Worm (Caenorhabditis elegans) whole organism, L1 larva: ENCODE measurements around the gene hira-1.

Source experiments
- C34B4.2 ChIP-seq: sonication (generic microtip); optimal IDR thresholded peaks from 2 replicates; lab custom pipeline; 2017; ENCODE audit warnings: mild to moderate bottlenecking, missing genetic modification characterization, missing compliant biosample characterization
- Y116A8C.19 ChIP-seq: sonication (generic microtip); optimal IDR thresholded peaks from 2 replicates; lab custom pipeline; 2016; ENCODE audit warnings: missing compliant biosample characterization, missing genetic modification characterization, borderline replicate concordance
- alr-1 ChIP-seq: fragments of 200-800 bp; sonication (Bioruptor generic); optimal IDR thresholded peaks from 2 replicates; lab custom pipeline; 2018; ENCODE audit warnings: borderline replicate concordance, mild to moderate bottlenecking, missing genetic modification characterization, missing compliant biosample characterization
- blmp-1 ChIP-seq: fragments of 150-350 bp; optimal IDR thresholded peaks from 2 replicates; lab custom pipeline; 2014; ENCODE audit warnings: missing biosample characterization, missing genetic modification characterization
- ceh-8 ChIP-seq: fragments of 200-800 bp; sonication (Bioruptor generic); optimal IDR thresholded peaks from 2 replicates; lab custom pipeline; 2018; ENCODE audit warnings: mild to moderate bottlenecking, missing genetic modification characterization, moderate library complexity, missing compliant biosample characterization
- ceh-82 ChIP-seq, 3 experiments: fragments of 150-350 bp in 1 of 3; sonication (generic microtip) in 2 of 3; optimal IDR thresholded peaks; 2 replicates each; lab custom pipeline; 2014 to 2017; ENCODE audit warnings: missing biosample characterization in 3 of 3, missing genetic modification characterization in 3 of 3
- ces-1 ChIP-seq: fragments of 150-350 bp; optimal IDR thresholded peaks from 2 replicates; lab custom pipeline; 2014; ENCODE audit warnings: missing biosample characterization, missing genetic modification reagents, missing genetic modification characterization
- dpl-1 ChIP-seq, 3 experiments: fragments of 150-350 bp in 2 of 3; sonication (generic microtip) in 1 of 3; optimal IDR thresholded peaks; 2 replicates each; lab custom pipeline; 2014 to 2017; ENCODE audit warnings: missing biosample characterization in 3 of 3, missing genetic modification characterization in 3 of 3, missing genetic modification reagents in 3 of 3
- dsc-1 ChIP-seq: sonication (generic microtip); optimal IDR thresholded peaks from 2 replicates; lab custom pipeline; 2016; ENCODE audit warnings: mild to moderate bottlenecking, missing genetic modification characterization, missing compliant biosample characterization
- efl-1 ChIP-seq, 4 experiments: fragments of 150-350 bp; optimal IDR thresholded peaks in 3 of 4; peaks in 1 of 4; 1 replicate in 1 of 4; 2 replicates in 3 of 4; lab custom pipeline; 2014; ENCODE audit warnings: missing biosample characterization in 2 of 4, missing genetic modification characterization in 2 of 4, missing genetic modification reagents in 2 of 4
- efl-3 ChIP-seq: fragments of 200-800 bp; sonication (Bioruptor generic); optimal IDR thresholded peaks from 2 replicates; lab custom pipeline; 2018; ENCODE audit warnings: mild to moderate bottlenecking, missing genetic modification characterization, missing compliant biosample characterization
- egl-27 ChIP-seq, 2 experiments: fragments of 150-350 bp in 1 of 2; sonication (generic microtip); optimal IDR thresholded peaks; 3 replicates each; lab custom pipeline; 2017 to 2018; ENCODE audit warnings: missing biosample characterization in 2 of 2, missing genetic modification characterization in 2 of 2, missing genetic modification reagents in 2 of 2
- elt-2 ChIP-seq: sonication (generic microtip); optimal IDR thresholded peaks from 2 replicates; lab custom pipeline; 2016; ENCODE audit warnings: missing genetic modification characterization, mild to moderate bottlenecking, inconsistent platforms, missing compliant biosample characterization, missing genetic modification reagents
- fkh-4 ChIP-seq: sonication (generic microtip); optimal IDR thresholded peaks from 2 replicates; lab custom pipeline; 2016; ENCODE audit warnings: missing compliant biosample characterization, missing genetic modification characterization, borderline replicate concordance
- fkh-8 ChIP-seq: sonication (generic microtip); optimal IDR thresholded peaks from 2 replicates; lab custom pipeline; 2016; ENCODE audit warnings: mild to moderate bottlenecking, missing genetic modification characterization, missing compliant biosample characterization
- fos-1 ChIP-seq: fragments of 150-350 bp; optimal IDR thresholded peaks from 2 replicates; lab custom pipeline; 2014; ENCODE audit warnings: missing biosample characterization, missing genetic modification characterization
- grh-1 ChIP-seq: fragments of 200-800 bp; sonication (Bioruptor generic); IDR thresholded peaks from 2 replicates; pipeline ENCODE4 v1.3.6; 2022; ENCODE audit warnings: missing genetic modification reagents, missing genetic modification characterization, missing compliant biosample characterization
- hlh-17 ChIP-seq: fragments of 200-800 bp; sonication (Bioruptor generic); optimal IDR thresholded peaks from 2 replicates; lab custom pipeline; 2018; ENCODE audit warnings: missing genetic modification characterization, mild to moderate bottlenecking, missing compliant biosample characterization, moderate library complexity, borderline replicate concordance
- hpl-2 ChIP-seq: fragments of 150-350 bp; optimal IDR thresholded peaks from 2 replicates; lab custom pipeline; 2014; ENCODE audit warnings: missing biosample characterization, missing genetic modification reagents, missing genetic modification characterization
- isw-1 ChIP-seq: fragments of 200-800 bp; sonication (Bioruptor generic); IDR thresholded peaks from 2 replicates; pipeline ENCODE4 v1.3.6; 2022; ENCODE audit warnings: missing genetic modification characterization, missing compliant biosample characterization
- lin-14 ChIP-seq: fragments of 200-800 bp; sonication (Bioruptor generic); optimal IDR thresholded peaks from 2 replicates; lab custom pipeline; 2018; ENCODE audit warnings: mild to moderate bottlenecking, missing genetic modification characterization, moderate library complexity, missing compliant biosample characterization
- lin-15B ChIP-seq: fragments of 150-350 bp; sonication (generic microtip); optimal IDR thresholded peaks from 3 replicates; lab custom pipeline; 2014; ENCODE audit warnings: missing biosample characterization, missing genetic modification characterization
- lin-39 ChIP-seq: fragments of 150-350 bp; optimal IDR thresholded peaks from 2 replicates; lab custom pipeline; 2014; ENCODE audit warnings: missing biosample characterization, missing genetic modification reagents, missing genetic modification characterization
- lsy-2 ChIP-seq, 2 experiments: fragments of 150-350 bp; optimal IDR thresholded peaks; 2 replicates each; lab custom pipeline; 2014; ENCODE audit warnings: missing biosample characterization in 2 of 2, missing genetic modification characterization in 2 of 2
- mab-9 ChIP-seq: fragments of 200-800 bp; sonication (Bioruptor generic); IDR thresholded peaks from 2 replicates; pipeline ENCODE4 v1.3.6; 2022; ENCODE audit warnings: missing genetic modification reagents, missing genetic modification characterization, missing compliant biosample characterization
- mdl-1 ChIP-seq, 2 experiments: fragments of 150-350 bp; optimal IDR thresholded peaks; 2 replicates each; lab custom pipeline; 2014 to 2017; ENCODE audit warnings: missing biosample characterization in 2 of 2, missing genetic modification characterization in 2 of 2, inconsistent platforms in 1 of 2
- mef-2 ChIP-seq: fragments of 150-350 bp; optimal IDR thresholded peaks from 2 replicates; lab custom pipeline; 2014; ENCODE audit warnings: missing biosample characterization, missing genetic modification characterization
- nhr-11 ChIP-seq: fragments of 150-350 bp; optimal IDR thresholded peaks from 2 replicates; lab custom pipeline; 2014; ENCODE audit warnings: missing biosample characterization, missing genetic modification characterization
- nhr-12 ChIP-seq: sonication (generic microtip); optimal IDR thresholded peaks from 2 replicates; lab custom pipeline; 2017; ENCODE audit warnings: missing biosample characterization, missing genetic modification characterization
- nhr-19 ChIP-seq: fragments of 200-800 bp; sonication (Bioruptor generic); conservative IDR thresholded peaks from 2 replicates; pipeline ENCODE4 v1.3.6; 2022; ENCODE audit warnings: missing genetic modification characterization, missing compliant biosample characterization
- nhr-20 ChIP-seq: sonication (generic microtip); optimal IDR thresholded peaks from 2 replicates; lab custom pipeline; 2016; ENCODE audit warnings: mild to moderate bottlenecking, missing genetic modification characterization, missing compliant biosample characterization
- nhr-28 ChIP-seq: fragments of 150-350 bp; optimal IDR thresholded peaks from 2 replicates; lab custom pipeline; 2014; ENCODE audit warnings: missing biosample characterization, missing genetic modification characterization
- nhr-71 ChIP-seq: sonication (generic microtip); optimal IDR thresholded peaks from 2 replicates; lab custom pipeline; 2016; ENCODE audit warnings: mild to moderate bottlenecking, missing genetic modification characterization, moderate library complexity, missing compliant biosample characterization
- nhr-84 ChIP-seq: sonication (generic microtip); optimal IDR thresholded peaks from 2 replicates; lab custom pipeline; 2017; ENCODE audit warnings: missing biosample characterization, missing genetic modification characterization
- nhr-85 ChIP-seq: sonication (generic microtip); peaks from one replicate; lab custom pipeline; 2016; ENCODE audit warnings: missing genetic modification characterization, inconsistent platforms, missing compliant biosample characterization
- pag-3 ChIP-seq: sonication (generic microtip); optimal IDR thresholded peaks from 2 replicates; lab custom pipeline; 2017; ENCODE audit warnings: missing genetic modification characterization, mild to moderate bottlenecking, missing compliant biosample characterization, antibody characterized with exemption, borderline replicate concordance; ENCODE audit not compliant: insufficient read depth
- pax-3 ChIP-seq: fragments of 200-800 bp; sonication (Bioruptor generic); optimal IDR thresholded peaks from 2 replicates; lab custom pipeline; 2018; ENCODE audit warnings: mild to moderate bottlenecking, missing genetic modification characterization, moderate library complexity, missing compliant biosample characterization
- snpc-4 ChIP-seq: fragments of 150-350 bp; optimal IDR thresholded peaks from 2 replicates; lab custom pipeline; 2014; ENCODE audit warnings: missing biosample characterization, missing genetic modification characterization
- sup-37 ChIP-seq: fragments of 200-800 bp; sonication (Bioruptor generic); optimal IDR thresholded peaks from 2 replicates; lab custom pipeline; 2018; ENCODE audit warnings: mild to moderate bottlenecking, missing genetic modification characterization, missing compliant biosample characterization
- tbx-2 ChIP-seq: sonication (generic microtip); optimal IDR thresholded peaks from 2 replicates; lab custom pipeline; 2016; ENCODE audit warnings: missing genetic modification characterization, missing compliant biosample characterization
- tlp-1 ChIP-seq: fragments of 150-350 bp; optimal IDR thresholded peaks from 2 replicates; lab custom pipeline; 2014; ENCODE audit warnings: missing biosample characterization, missing genetic modification characterization
- unc-86 ChIP-seq: sonication (generic microtip); optimal IDR thresholded peaks from 2 replicates; lab custom pipeline; 2016; ENCODE audit warnings: missing genetic modification characterization, missing compliant biosample characterization
- vab-15 ChIP-seq: sonication (generic microtip); optimal IDR thresholded peaks from 2 replicates; lab custom pipeline; 2017; ENCODE audit warnings: missing genotype, mild to moderate bottlenecking, missing genetic modification characterization, missing compliant biosample characterization
- zag-1 ChIP-seq: fragments of 150-350 bp; optimal IDR thresholded peaks from 2 replicates; lab custom pipeline; 2014; ENCODE audit warnings: missing biosample characterization, missing genetic modification characterization
- ztf-4 ChIP-seq: fragments of 150-350 bp; optimal IDR thresholded peaks from 2 replicates; lab custom pipeline; 2014; ENCODE audit warnings: missing biosample characterization, missing genetic modification characterization

hira-1 gene

ce11 chrIII:5141935-5142334, 49.0 kb upstream of the hira-1 start (continued):
- no peak for TF ChIP-seq Y116A8C.19
- no peak for TF ChIP-seq nhr-11
- TF ChIP-seq lin-14 (GFP tag; lab: Kevin White, UChicago), result peak; percentile 37
- TF ChIP-seq grh-1, result no peak
- no peak for TF ChIP-seq unc-86 (tag; lab: Kevin White, UChicago)
- TF ChIP-seq lin-39, result no peak
- TF ChIP-seq fos-1 (tag; lab: Kevin White, UChicago), result no peak
- TF ChIP-seq elt-2 (tag; lab: Kevin White, UChicago), result no peak
- TF ChIP-seq alr-1 (tag; lab: Kevin White, UChicago), result no peak
- TF ChIP-seq pag-3, result no peak
- TF ChIP-seq nhr-84, result no peak
- TF ChIP-seq vab-15 (tag; lab: Kevin White, UChicago), result no peak
- no peak for TF ChIP-seq zag-1 (tag; lab: Kevin White, UChicago)
- no peak for TF ChIP-seq efl-1 (optimal IDR thresholded peaks at IDR 0.05; lab: Kevin White, UChicago)
- peak in 1 of 2 experiments; percentile 53 for TF ChIP-seq efl-1 (GFP tag; optimal IDR thresholded peaks at IDR 0.05 in 1 of 2; lab: Kevin White, UChicago)
- no peak for TF ChIP-seq tlp-1 (tag; lab: Kevin White, UChicago)
- no peak for TF ChIP-seq pax-3 (tag; lab: Kevin White, UChicago)
- TF ChIP-seq hpl-2 (GFP tag; lab: Kevin White, UChicago), result no peak
- no peak for TF ChIP-seq ces-1 (GFP tag; lab: Kevin White, UChicago)
- no peak for TF ChIP-seq mef-2 (tag; lab: Kevin White, UChicago)
- no peak for TF ChIP-seq fkh-4 (tag; lab: Kevin White, UChicago)
- peak; percentile 97 for TF ChIP-seq tbx-2 (tag; lab: Kevin White, UChicago)
- TF ChIP-seq lin-15B (tag; lab: Kevin White, UChicago), result no peak
- TF ChIP-seq fkh-8 (tag; lab: Kevin White, UChicago), result no peak
- TF ChIP-seq snpc-4 (tag; lab: Kevin White, UChicago), result no peak
- TF ChIP-seq mab-9 (GFP tag; lab: Robert Waterston, UW), result no peak
- no peak for TF ChIP-seq ceh-8
- no peak for TF ChIP-seq dsc-1
- no peak for TF ChIP-seq dpl-1 (GFP tag; optimal IDR thresholded peaks at IDR 0.05; lab: Kevin White, UChicago)
- TF ChIP-seq C34B4.2 (tag; lab: Kevin White, UChicago), result no peak
- no peak for TF ChIP-seq nhr-19 (GFP tag; lab: Robert Waterston, UW)
- TF ChIP-seq nhr-28 (tag; lab: Kevin White, UChicago), result no peak
- no peak for TF ChIP-seq nhr-12 (tag; lab: Kevin White, UChicago)
- TF ChIP-seq efl-3, result no peak
- TF ChIP-seq nhr-20, result peak; percentile 53
- TF ChIP-seq nhr-71 (tag; lab: Kevin White, UChicago), result peak; percentile 47
- peak in 1 of 2 experiments; percentile 26 for TF ChIP-seq mdl-1 (tag; optimal IDR thresholded peaks at IDR 0.05; lab: Kevin White, UChicago)
- TF ChIP-seq ceh-82 (tag; optimal IDR thresholded peaks at IDR 0.05; lab: Kevin White, UChicago), result no peak
- peak; percentile 17 for TF ChIP-seq blmp-1 (tag; lab: Kevin White, UChicago)
- no peak for TF ChIP-seq isw-1 (GFP tag; lab: Robert Waterston, UW)
- no peak for TF ChIP-seq ztf-4
- no peak for TF ChIP-seq hlh-17 (GFP tag; lab: Kevin White, UChicago)
- TF ChIP-seq sup-37 (GFP tag; lab: Kevin White, UChicago), result no peak
- TF ChIP-seq nhr-85 (tag; lab: Kevin White, UChicago), result peak; percentile 85
- TF ChIP-seq egl-27 (tag; optimal IDR thresholded peaks at IDR 0.05; lab: Kevin White, UChicago), result no peak
- TF ChIP-seq lsy-2 (tag; optimal IDR thresholded peaks at IDR 0.05; lab: Kevin White, UChicago), result no peak
